Fruit fly (Drosophila melanogaster): ENCODE results near the gene Acsx1R.

Gene Acsx1R

dm6 chr3R:19824480-19824879 lies 47.4 kb upstream of the Acsx1R start (continued):
- TF ChIP-seq CrebB (tag; optimal IDR thresholded peaks at IDR 0.05), result no peak
- TF ChIP-seq CG12659 (GFP tag; optimal IDR thresholded peaks at IDR 0.05), result peak; percentile 29
- TF ChIP-seq CG8388 (GFP tag; optimal IDR thresholded peaks at IDR 0.05), result no peak
- peak; percentile 92 for TF ChIP-seq D19A (tag; optimal IDR thresholded peaks at IDR 0.05)
- no peak for TF ChIP-seq CG5180 (GFP tag; optimal IDR thresholded peaks at IDR 0.05)
- peak in 1 of 2 experiments; percentile 14 for TF ChIP-seq Eip74EF (GFP tag; optimal IDR thresholded peaks at IDR 0.05)
- TF ChIP-seq phol (tag; optimal IDR thresholded peaks at IDR 0.05), result peak; percentile 4
- no peak for TF ChIP-seq CG34224 (GFP tag; IDR thresholded peaks at IDR 0.05; ENCODE audit: partially characterized antibody)
- TF ChIP-seq CG30403 (GFP tag; optimal IDR thresholded peaks at IDR 0.05), result peak; percentile 44
- TF ChIP-seq eve (GFP tag; optimal IDR thresholded peaks at IDR 0.05), result peak in 1 of 2 experiments; percentile 8
- peak; percentile 38 for TF ChIP-seq CoRest (tag; optimal IDR thresholded peaks at IDR 0.05)
- peak; percentile 8 for TF ChIP-seq lab (GFP tag; optimal IDR thresholded peaks at IDR 0.05)
- TF ChIP-seq sens (GFP tag), result peak; percentile 82
- TF ChIP-seq YL-1 (GFP tag; optimal IDR thresholded peaks at IDR 0.05), result no peak
- TF ChIP-seq nmo (GFP tag; optimal IDR thresholded peaks at IDR 0.05), result peak; percentile 25
- peak; percentile 39 for TF ChIP-seq dmrt99B (tag; optimal IDR thresholded peaks at IDR 0.05)
- TF ChIP-seq unpg (GFP tag; optimal IDR thresholded peaks at IDR 0.05), result peak; percentile 25
- peak; percentile 37 for TF ChIP-seq CG2678 (tag; optimal IDR thresholded peaks at IDR 0.05)
- TF ChIP-seq CG18262 (tag; optimal IDR thresholded peaks at IDR 0.05), result peak; percentile 18
- no peak for TF ChIP-seq CG10209 (GFP tag; optimal IDR thresholded peaks at IDR 0.05)
- TF ChIP-seq CG15269 (tag; optimal IDR thresholded peaks at IDR 0.05), result peak; percentile 43
- TF ChIP-seq CG7839 (tag; optimal IDR thresholded peaks at IDR 0.05), result peak; percentile 37
- TF ChIP-seq exex (tag; optimal IDR thresholded peaks at IDR 0.05), result no peak
- no peak for TF ChIP-seq pho (GFP tag; optimal IDR thresholded peaks at IDR 0.05)
- no peak for TF ChIP-seq unc-4 (GFP tag; IDR thresholded peaks at IDR 0.05; ENCODE audit: partially characterized antibody)
- no peak for TF ChIP-seq MBD-R2 (GFP tag; IDR thresholded peaks at IDR 0.05)
- peak; percentile 22 for TF ChIP-seq CG9437 (GFP tag; optimal IDR thresholded peaks at IDR 0.05)
- peak in 1 of 2 experiments; percentile 67 for TF ChIP-seq Hr51 (GFP tag; optimal IDR thresholded peaks at IDR 0.05)
- TF ChIP-seq row (GFP tag; IDR thresholded peaks at IDR 0.05), result peak; percentile 54; the same call in 2 of the 3 replicates
- no peak for TF ChIP-seq dysf (GFP tag; IDR thresholded peaks at IDR 0.05)
- TF ChIP-seq CG13424 (tag; optimal IDR thresholded peaks at IDR 0.05), result peak; percentile 40
- no peak for TF ChIP-seq CG15696 (tag; optimal IDR thresholded peaks at IDR 0.05)
- peak; percentile 12; the same call in 1 of the 2 replicates for TF ChIP-seq esg (GFP tag; conservative IDR thresholded peaks at IDR 0.05)
- TF ChIP-seq gro (GFP tag; optimal IDR thresholded peaks at IDR 0.05), result no peak
- no peak for TF ChIP-seq inv (GFP tag; IDR thresholded peaks at IDR 0.05; ENCODE audit: partially characterized antibody)
- TF ChIP-seq CG8924 (tag; optimal IDR thresholded peaks at IDR 0.05), result peak; percentile 7
- peak; percentile 15 for TF ChIP-seq ATbp (GFP tag; optimal IDR thresholded peaks at IDR 0.05)
- TF ChIP-seq Ssrp (tag; optimal IDR thresholded peaks at IDR 0.05), result peak; percentile 39
- peak; percentile 24 for TF ChIP-seq Oli (tag; optimal IDR thresholded peaks at IDR 0.05)
- TF ChIP-seq Hand (GFP tag; optimal IDR thresholded peaks at IDR 0.05), result no peak
- no peak for TF ChIP-seq HLH3B (GFP tag; IDR thresholded peaks at IDR 0.05)
- 0 out of 2 replicates have a peak, but pooled peaks have one; percentile 8 for TF ChIP-seq CG6689 (GFP tag; IDR thresholded peaks at IDR 0.05)
- TF ChIP-seq slbo (GFP tag; IDR thresholded peaks at IDR 0.05), result peak; percentile 36
- TF ChIP-seq CG12391 (tag; optimal IDR thresholded peaks at IDR 0.05), result peak; percentile 30

Measured in whole organism, embryonic.